Fruit fly (Drosophila melanogaster) whole organism, embryonic: ENCODE data around the gene fau.
A peak's percentile ranks its signal among the peaks of the same experiment; 100 is the strongest.

ENCODE experiments used
- Bdp1 ChIP-seq: fragments of 200-800 bp; sonication (Bioruptor generic); optimal IDR thresholded peaks from 3 replicates; lab custom pipeline; 2016; ENCODE audit warnings: missing biosample characterization, missing genetic modification characterization
- CG10366 ChIP-seq: fragments of 200-800 bp; sonication (Bioruptor generic); IDR thresholded peaks from 2 replicates; pipeline ENCODE4 v1.3.6; 2022; ENCODE audit warnings: missing biosample characterization, missing genetic modification characterization
- CG11560 ChIP-seq: fragments of 200-800 bp; sonication (Bioruptor generic); IDR thresholded peaks from 3 replicates; pipeline ENCODE4 v1.3.6; 2022; ENCODE audit warnings: missing biosample characterization, missing genetic modification characterization
- CG13287 ChIP-seq: fragments of 200-800 bp; sonication (Bioruptor generic); IDR thresholded peaks from 2 replicates; pipeline ENCODE4 v1.3.6; 2022; ENCODE audit warnings: missing biosample characterization, missing genetic modification characterization; ENCODE audit not compliant: partially characterized antibody
- CG14014 ChIP-seq: fragments of 200-800 bp; sonication (Bioruptor generic); IDR thresholded peaks from 2 replicates; pipeline ENCODE4 v1.3.6; 2022; ENCODE audit warnings: missing biosample characterization, missing genetic modification characterization
- CG15601 ChIP-seq: fragments of 200-800 bp; sonication (Bioruptor generic); optimal IDR thresholded peaks from 3 replicates; lab custom pipeline; 2019; ENCODE audit warnings: missing biosample characterization, mild to moderate bottlenecking, missing genetic modification characterization, moderate library complexity
- CG2116 ChIP-seq: fragments of 200-800 bp; sonication (Bioruptor generic); optimal IDR thresholded peaks from 3 replicates; lab custom pipeline; 2018; ENCODE audit warnings: missing biosample characterization, mild to moderate bottlenecking, missing genetic modification characterization
- CG2678 ChIP-seq: fragments of 200-800 bp; sonication (Bioruptor generic); optimal IDR thresholded peaks from 3 replicates; lab custom pipeline; 2019; ENCODE audit warnings: missing biosample characterization, mild to moderate bottlenecking, missing genetic modification characterization, moderate library complexity
- CG2712 ChIP-seq: fragments of 200-800 bp; optimal IDR thresholded peaks from 3 replicates; lab custom pipeline; 2019; ENCODE audit warnings: missing biosample characterization, mild to moderate bottlenecking, missing genetic modification characterization, moderate library complexity
- CG3726 ChIP-seq: fragments of 200-800 bp; sonication (Bioruptor generic); IDR thresholded peaks from 3 replicates; pipeline ENCODE4, ENCODE4 v1.3.6; 2022; ENCODE audit warnings: missing biosample characterization, missing genetic modification characterization
- CG4730 ChIP-seq: fragments of 200-800 bp; sonication (Bioruptor generic); IDR thresholded peaks from 2 replicates; pipeline ENCODE4 v1.3.6; 2022; ENCODE audit warnings: missing biosample characterization, missing genetic modification characterization
- CG5245 ChIP-seq: fragments of 200-800 bp; sonication (Bioruptor generic); optimal IDR thresholded peaks from 3 replicates; lab custom pipeline; 2016; ENCODE audit warnings: missing biosample characterization, missing genetic modification characterization
- CG6813 ChIP-seq: fragments of 200-800 bp; sonication (Bioruptor generic); optimal IDR thresholded peaks from 2 replicates; lab custom pipeline; 2017; ENCODE audit warnings: missing biosample characterization, missing genetic modification characterization, mild to moderate bottlenecking, moderate library complexity, missing genetic modification reagents
- CG7839 ChIP-seq: fragments of 200-800 bp; sonication (Bioruptor generic); optimal IDR thresholded peaks from 3 replicates; lab custom pipeline; 2018; ENCODE audit warnings: missing biosample characterization, mild to moderate bottlenecking, missing genetic modification characterization, moderate library complexity
- CG8478 ChIP-seq: fragments of >200 bp; optimal IDR thresholded peaks from 2 replicates; lab custom pipeline; 2018
- CG9437 ChIP-seq: fragments of 200-800 bp; sonication (Bioruptor generic); optimal IDR thresholded peaks from 2 replicates; lab custom pipeline; 2018; ENCODE audit warnings: missing biosample characterization, mild to moderate bottlenecking, missing genetic modification characterization
- Camta ChIP-seq: fragments of 200-800 bp; sonication (Bioruptor generic); optimal IDR thresholded peaks from 2 replicates; lab custom pipeline; 2016; ENCODE audit warnings: missing biosample characterization, missing genetic modification characterization
- D ChIP-seq, 2 experiments: fragments of 200-800 bp in 1 of 2; fragments of >200 bp in 1 of 2; sonication (Bioruptor generic) in 1 of 2; optimal IDR thresholded peaks; 2 replicates in 1 of 2; 3 replicates in 1 of 2; lab custom pipeline; 2017; ENCODE audit warnings: mild to moderate bottlenecking in 1 of 2, missing biosample characterization in 1 of 2, missing genetic modification characterization in 1 of 2, missing genetic modification reagents in 1 of 2
- Doc2 ChIP-seq: fragments of 200-800 bp; sonication (Bioruptor generic); IDR thresholded peaks from 2 replicates; pipeline ENCODE4 v1.3.6; 2022; ENCODE audit warnings: missing biosample characterization, missing genetic modification characterization
- ERR ChIP-seq: fragments of 200-800 bp; sonication (Bioruptor generic); optimal IDR thresholded peaks from 2 replicates; lab custom pipeline; 2016; ENCODE audit warnings: missing biosample characterization, missing genetic modification characterization
- Eip74EF ChIP-seq, 2 experiments: fragments of 200-800 bp in 1 of 2; fragments of >200 bp in 1 of 2; sonication (Bioruptor generic) in 1 of 2; optimal IDR thresholded peaks; 2 replicates each; lab custom pipeline; 2017 to 2019; ENCODE audit warnings: missing biosample characterization in 2 of 2, missing genetic modification characterization in 2 of 2, mild to moderate bottlenecking in 1 of 2, moderate library complexity in 1 of 2
- Elba2 ChIP-seq: fragments of 200-800 bp; sonication (Bioruptor generic); optimal IDR thresholded peaks from 3 replicates; lab custom pipeline; 2016; ENCODE audit warnings: missing biosample characterization, missing genetic modification characterization
- Ets97D ChIP-seq: fragments of 200-800 bp; sonication (Bioruptor generic); optimal IDR thresholded peaks from 3 replicates; lab custom pipeline; 2016; ENCODE audit warnings: missing biosample characterization, missing genetic modification characterization
- Gsc ChIP-seq: fragments of 200-800 bp; sonication (Bioruptor generic); IDR thresholded peaks from 2 replicates; pipeline ENCODE4 v1.3.6; 2022; ENCODE audit warnings: missing biosample characterization, missing genetic modification characterization
- Hey ChIP-seq: fragments of 200-800 bp; sonication (Bioruptor generic); optimal IDR thresholded peaks from 3 replicates; lab custom pipeline; 2018; ENCODE audit warnings: missing biosample characterization, mild to moderate bottlenecking, missing genetic modification characterization
- Hmr ChIP-seq: fragments of 200-800 bp; sonication (Bioruptor generic); optimal IDR thresholded peaks from 3 replicates; lab custom pipeline; 2017; ENCODE audit warnings: mild to moderate bottlenecking, missing biosample characterization, missing genetic modification reagents, missing genetic modification characterization
- Kr ChIP-seq: fragments of 200-800 bp; sonication (Bioruptor generic); optimal IDR thresholded peaks from 2 replicates; lab custom pipeline; 2017; ENCODE audit warnings: missing biosample characterization, mild to moderate bottlenecking, missing genetic modification characterization
- Mes4 ChIP-seq: fragments of 200-800 bp; sonication (Bioruptor generic); optimal IDR thresholded peaks from 2 replicates; lab custom pipeline; 2016; ENCODE audit warnings: missing biosample characterization, missing genetic modification characterization
- Trl ChIP-seq, 3 experiments: fragments of >200 bp in 2 of 3; fragments of 200-800 bp in 1 of 3; sonication (Bioruptor generic) in 1 of 3; optimal IDR thresholded peaks; 2 replicates in 1 of 3; 3 replicates in 2 of 3; lab custom pipeline; 2016 to 2017; ENCODE audit warnings: missing biosample characterization in 1 of 3, missing genetic modification characterization in 1 of 3
- Usf ChIP-seq: fragments of 200-800 bp; sonication (Bioruptor generic); optimal IDR thresholded peaks from 2 replicates; lab custom pipeline; 2017; ENCODE audit warnings: missing genotype, missing biosample characterization, missing genetic modification characterization
- az2 ChIP-seq: fragments of 200-800 bp; sonication (Bioruptor generic); optimal IDR thresholded peaks from 3 replicates; lab custom pipeline; 2016; ENCODE audit warnings: missing biosample characterization, missing genetic modification characterization
- bsh ChIP-seq, 2 experiments: fragments of 200-800 bp; sonication (Bioruptor generic); optimal IDR thresholded peaks; 2 replicates each; lab custom pipeline; 2017 to 2018; ENCODE audit warnings: mild to moderate bottlenecking in 2 of 2, missing biosample characterization in 2 of 2, missing genetic modification characterization in 2 of 2, moderate library complexity in 1 of 2
- cato ChIP-seq: fragments of 200-800 bp; sonication (Bioruptor generic); optimal IDR thresholded peaks from 2 replicates; lab custom pipeline; 2016; ENCODE audit warnings: missing biosample characterization, missing genetic modification characterization, borderline replicate concordance
- chn ChIP-seq: fragments of 200-800 bp; sonication (Bioruptor generic); optimal IDR thresholded peaks from 2 replicates; lab custom pipeline; 2016; ENCODE audit warnings: missing biosample characterization, missing genetic modification characterization
- en ChIP-seq: fragments of 200-800 bp; sonication (Bioruptor generic); optimal IDR thresholded peaks from 2 replicates; lab custom pipeline; 2016; ENCODE audit warnings: missing biosample characterization, missing genetic modification characterization
- fd102C ChIP-seq: fragments of 200-800 bp; sonication (Bioruptor generic); optimal IDR thresholded peaks from 2 replicates; lab custom pipeline; 2018; ENCODE audit warnings: missing biosample characterization, mild to moderate bottlenecking, missing genetic modification characterization, moderate library complexity
- fd3F ChIP-seq: fragments of 200-800 bp; sonication (Bioruptor generic); optimal IDR thresholded peaks from 2 replicates; lab custom pipeline; 2018; ENCODE audit warnings: missing biosample characterization, mild to moderate bottlenecking, missing genetic modification characterization, moderate library complexity
- gcm ChIP-seq: fragments of 200-800 bp; sonication (Bioruptor generic); optimal IDR thresholded peaks from 2 replicates; lab custom pipeline; 2019; ENCODE audit warnings: missing biosample characterization, mild to moderate bottlenecking, missing genetic modification characterization, moderate library complexity
- luna ChIP-seq: fragments of 200-800 bp; sonication (Bioruptor generic); optimal IDR thresholded peaks from 2 replicates; lab custom pipeline; 2016; ENCODE audit warnings: missing biosample characterization, missing genetic modification characterization
- mam ChIP-seq: fragments of 200-800 bp; sonication (Bioruptor generic); optimal IDR thresholded peaks from 3 replicates; lab custom pipeline; 2016; ENCODE audit warnings: missing biosample characterization, missing genetic modification characterization
- onecut ChIP-seq: fragments of 200-800 bp; sonication (Bioruptor generic); IDR thresholded peaks from 2 replicates; pipeline ENCODE4 v1.3.6; 2022; ENCODE audit warnings: missing biosample characterization, missing genetic modification characterization
- pho ChIP-seq: fragments of 200-800 bp; sonication (Bioruptor generic); optimal IDR thresholded peaks from 2 replicates; lab custom pipeline; 2016; ENCODE audit warnings: missing biosample characterization, missing genetic modification characterization
- pnt ChIP-seq: fragments of 200-800 bp; sonication (Bioruptor generic); optimal IDR thresholded peaks from 3 replicates; lab custom pipeline; 2016; ENCODE audit warnings: missing biosample characterization, missing genetic modification characterization
- pzg ChIP-seq: fragments of 200-800 bp; sonication (Bioruptor generic); optimal IDR thresholded peaks from 3 replicates; lab custom pipeline; 2018; ENCODE audit warnings: missing biosample characterization, mild to moderate bottlenecking, missing genetic modification characterization, moderate library complexity
- row ChIP-seq: fragments of 200-800 bp; sonication (Bioruptor generic); IDR thresholded peaks from 3 replicates; pipeline ENCODE4 v1.3.6; 2022; ENCODE audit warnings: missing biosample characterization, missing genetic modification characterization
- slbo ChIP-seq: fragments of 200-800 bp; sonication (Bioruptor generic); IDR thresholded peaks from 2 replicates; pipeline ENCODE4 v1.3.6; 2022; ENCODE audit warnings: missing biosample characterization, missing genetic modification characterization
- stc ChIP-seq: fragments of 200-800 bp; sonication (Bioruptor generic); IDR thresholded peaks from 2 replicates; pipeline ENCODE4 v1.3.6; 2022; ENCODE audit warnings: missing biosample characterization, missing genetic modification characterization
- unpg ChIP-seq: fragments of 200-800 bp; sonication (Bioruptor generic); optimal IDR thresholded peaks from 3 replicates; lab custom pipeline; 2018; ENCODE audit warnings: missing biosample characterization, mild to moderate bottlenecking, missing genetic modification characterization, moderate library complexity
- vnd ChIP-seq: fragments of 200-800 bp; sonication (Bioruptor generic); IDR thresholded peaks from 3 replicates; pipeline ENCODE4 v1.3.6; 2022; ENCODE audit warnings: missing biosample characterization, missing genetic modification characterization; ENCODE audit not compliant: partially characterized antibody
- wek ChIP-seq: fragments of 200-800 bp; sonication (Bioruptor generic); optimal IDR thresholded peaks from 3 replicates; lab custom pipeline; 2018; ENCODE audit warnings: missing biosample characterization, mild to moderate bottlenecking, missing genetic modification characterization, moderate library complexity

fau gene

DNA sequence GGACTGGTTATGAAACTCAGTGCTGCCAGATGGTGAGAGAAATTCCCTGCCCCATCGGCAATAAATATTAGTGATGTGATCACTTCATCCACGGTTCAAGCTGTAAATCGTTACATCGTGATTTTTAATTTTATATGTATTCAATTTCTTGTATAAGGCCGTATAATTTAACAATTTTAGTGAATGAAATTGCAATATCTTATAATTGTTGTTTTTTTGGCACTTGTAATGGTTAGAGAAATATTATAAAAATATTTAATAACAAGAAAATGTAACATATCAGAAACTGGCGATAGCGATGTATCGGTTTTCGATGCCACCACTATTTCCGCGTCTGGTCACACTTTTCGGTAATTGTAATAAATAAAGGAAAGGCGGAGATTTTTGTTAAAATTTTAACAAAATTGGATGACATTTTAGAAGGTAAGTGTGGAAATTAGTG, 6.9 kb upstream of the fau start, which contains the start of the genes mRpL37 and Rbp1 (continued):
- TF ChIP-seq luna (GFP tag; lab: Kevin White, UChicago) (no peak), gcm (no peak), CG2116 (GFP tag; lab: Kevin White, UChicago) (peak; percentile 63), stc (GFP tag; lab: Robert Waterston, UW) (no peak), Bdp1 (GFP tag; lab: Kevin White, UChicago) (peak; percentile 39), CG5245 (GFP tag; lab: Kevin White, UChicago) (peak; percentile 61), fd3F (GFP tag; lab: Kevin White, UChicago) (peak; percentile 66), CG11560 (tag; lab: Robert Waterston, UW) (no peak), wek (GFP tag; lab: Kevin White, UChicago) (no peak), CG13287 (GFP tag; lab: Robert Waterston, UW) (peak; percentile 84), CG14014 (peak; percentile 54; the same call in 1 of the 2 replicates), CG2712 (peak; percentile 89), mam (GFP tag; lab: Kevin White, UChicago) (peak; percentile 76), pnt (peak; percentile 78), unpg (GFP tag; lab: Kevin White, UChicago) (peak; percentile 69), Mes4 (GFP tag; lab: Kevin White, UChicago) (no peak), onecut (GFP tag; lab: Robert Waterston, UW) (peak; percentile 59; the same call in 1 of the 2 replicates), CG6813 (GFP tag; lab: Kevin White, UChicago) (no peak), Ets97D (peak; percentile 54), Eip74EF (GFP tag; optimal IDR thresholded peaks at IDR 0.05; lab: Kevin White, UChicago) (no peak), CG10366 (GFP tag; lab: Robert Waterston, UW) (peak; percentile 54), Camta (GFP tag; lab: Kevin White, UChicago) (peak; percentile 33), CG8478 (lab: Kevin White, UChicago) (no peak), Elba2 (peak; percentile 20), vnd (GFP tag; lab: Robert Waterston, UW) (peak; percentile 88), Kr (no peak), CG4730 (GFP tag; lab: Robert Waterston, UW) (peak; percentile 69), Trl (optimal IDR thresholded peaks at IDR 0.05; lab: Kevin White, UChicago) (no peak), Trl (GFP tag; optimal IDR thresholded peaks at IDR 0.05; lab: Kevin White, UChicago) (peak; percentile 69), Hey (tag; lab: Kevin White, UChicago) (no peak), CG3726 (no peak), CG7839 (tag; lab: Kevin White, UChicago) (peak; percentile 78), ERR (no peak), Gsc (GFP tag; lab: Robert Waterston, UW) (peak; percentile 50; the same call in 1 of the 2 replicates), bsh (GFP tag; optimal IDR thresholded peaks at IDR 0.05; lab: Kevin White, UChicago) (peak in 1 of 2 experiments; percentile 68), fd102C (GFP tag; lab: Kevin White, UChicago) (no peak), en (no peak), CG9437 (GFP tag; lab: Kevin White, UChicago) (peak; percentile 58), pho (peak; percentile 40), cato (GFP tag; lab: Kevin White, UChicago) (peak; percentile 68), az2 (GFP tag; lab: Kevin White, UChicago) (peak; percentile 77), Usf (GFP tag; lab: Kevin White, UChicago) (peak; percentile 51), Hmr (GFP tag; lab: Kevin White, UChicago) (no peak), CG2678 (peak; percentile 82), chn (GFP tag; lab: Kevin White, UChicago) (peak; percentile 59), pzg (peak; percentile 50), CG15601 (tag; lab: Kevin White, UChicago) (peak; percentile 78), row (GFP tag; lab: Robert Waterston, UW) (peak; percentile 97), D (optimal IDR thresholded peaks at IDR 0.05; lab: Kevin White, UChicago) (no peak), D (GFP tag; optimal IDR thresholded peaks at IDR 0.05; lab: Kevin White, UChicago) (peak; percentile 62), Doc2 (GFP tag; lab: Robert Waterston, UW) (no peak), slbo (GFP tag; lab: Robert Waterston, UW) (peak; percentile 85)
